Fruit fly (Drosophila melanogaster) whole organism, embryonic: Measurements from ENCODE around the gene kis.

ENCODE experiments used
- Aef1 ChIP-seq: fragments of 200-800 bp; sonication (Bioruptor generic); IDR thresholded peaks from 3 replicates; pipeline ENCODE4 v1.3.6; 2022; ENCODE audit warnings: missing biosample characterization, missing genetic modification characterization
- CG11504 ChIP-seq: fragments of 200-800 bp; sonication (Bioruptor generic); optimal IDR thresholded peaks from 3 replicates; lab custom pipeline; 2019; ENCODE audit warnings: missing biosample characterization, mild to moderate bottlenecking, missing genetic modification characterization, moderate library complexity
- CG12155 ChIP-seq: fragments of 200-800 bp; sonication (Bioruptor generic); optimal IDR thresholded peaks from 3 replicates; lab custom pipeline; 2016; ENCODE audit warnings: missing biosample characterization, missing genetic modification characterization
- CG13287 ChIP-seq: fragments of 200-800 bp; sonication (Bioruptor generic); IDR thresholded peaks from 2 replicates; pipeline ENCODE4 v1.3.6; 2022; ENCODE audit warnings: missing biosample characterization, missing genetic modification characterization; ENCODE audit not compliant: partially characterized antibody
- CG13424 ChIP-seq: fragments of 200-800 bp; sonication (Bioruptor generic); optimal IDR thresholded peaks from 2 replicates; lab custom pipeline; 2019; ENCODE audit warnings: missing biosample characterization, mild to moderate bottlenecking, missing genetic modification characterization, moderate library complexity
- CG1529 ChIP-seq: fragments of 200-800 bp; sonication (Bioruptor generic); optimal IDR thresholded peaks from 3 replicates; lab custom pipeline; 2018; ENCODE audit warnings: missing biosample characterization, missing genetic modification characterization
- CG17186 ChIP-seq: fragments of 200-800 bp; sonication (Bioruptor generic); optimal IDR thresholded peaks from 3 replicates; lab custom pipeline; 2017; ENCODE audit warnings: missing biosample characterization, missing genetic modification reagents, missing genetic modification characterization
- CG17612 ChIP-seq: fragments of 200-800 bp; sonication (Bioruptor generic); IDR thresholded peaks from 2 replicates; pipeline ENCODE4 v1.3.6; 2022; ENCODE audit warnings: missing biosample characterization, missing genetic modification characterization
- CG18011 ChIP-seq: fragments of 200-800 bp; sonication (Bioruptor generic); optimal IDR thresholded peaks from 2 replicates; lab custom pipeline; 2017; ENCODE audit warnings: missing biosample characterization, missing genetic modification characterization, mild to moderate bottlenecking, moderate library complexity, missing genotype
- CG18476 ChIP-seq: fragments of 200-800 bp; sonication (Bioruptor generic); optimal IDR thresholded peaks from 2 replicates; lab custom pipeline; 2016; ENCODE audit warnings: missing biosample characterization, mild to moderate bottlenecking, missing genetic modification characterization
- CG4282 ChIP-seq: fragments of 200-800 bp; sonication (Bioruptor generic); optimal IDR thresholded peaks from 2 replicates; lab custom pipeline; 2016; ENCODE audit warnings: missing biosample characterization, missing genetic modification characterization
- CG4328 ChIP-seq: fragments of 200-800 bp; sonication (Bioruptor generic); optimal IDR thresholded peaks from 3 replicates; lab custom pipeline; 2017; ENCODE audit warnings: missing biosample characterization, missing genetic modification reagents, missing genetic modification characterization
- CG43689 ChIP-seq: fragments of 200-800 bp; sonication (Bioruptor generic); IDR thresholded peaks from 2 replicates; pipeline ENCODE4 v1.3.6; 2022; ENCODE audit warnings: missing biosample characterization, missing genetic modification characterization
- CG6854 ChIP-seq: fragments of 200-800 bp; sonication (Bioruptor generic); optimal IDR thresholded peaks from 3 replicates; lab custom pipeline; 2017; ENCODE audit warnings: missing biosample characterization, mild to moderate bottlenecking, missing genetic modification characterization
- CG7987 ChIP-seq: fragments of 200-800 bp; sonication (Bioruptor generic); optimal IDR thresholded peaks from 2 replicates; lab custom pipeline; 2018; ENCODE audit warnings: missing biosample characterization, mild to moderate bottlenecking, missing genetic modification characterization, moderate library complexity
- CG8478 ChIP-seq: fragments of >200 bp; optimal IDR thresholded peaks from 2 replicates; lab custom pipeline; 2018
- CHES-1-like ChIP-seq: fragments of 200-800 bp; sonication (Bioruptor generic); optimal IDR thresholded peaks from 2 replicates; lab custom pipeline; 2016; ENCODE audit warnings: missing biosample characterization, missing genetic modification characterization
- Chrac-16 ChIP-seq: fragments of 200-800 bp; sonication (Bioruptor generic); optimal IDR thresholded peaks from 3 replicates; lab custom pipeline; 2016; ENCODE audit warnings: missing biosample characterization, missing genetic modification characterization
- CrebB ChIP-seq: fragments of 200-800 bp; sonication (Bioruptor generic); optimal IDR thresholded peaks from 3 replicates; lab custom pipeline; 2018; ENCODE audit warnings: missing biosample characterization, mild to moderate bottlenecking, missing genetic modification characterization
- Dbx ChIP-seq: fragments of 200-800 bp; sonication (Bioruptor generic); IDR thresholded peaks from 3 replicates; pipeline ENCODE4 v1.3.6; 2022; ENCODE audit warnings: missing biosample characterization, missing genetic modification characterization
- Dip3 ChIP-seq: fragments of 200-800 bp; sonication (Bioruptor generic); optimal IDR thresholded peaks from 3 replicates; lab custom pipeline; 2016; ENCODE audit warnings: missing biosample characterization, missing genetic modification characterization
- Dp ChIP-seq: fragments of 200-800 bp; sonication (Bioruptor generic); optimal IDR thresholded peaks from 2 replicates; lab custom pipeline; 2018; ENCODE audit warnings: missing biosample characterization, mild to moderate bottlenecking, missing genetic modification characterization, moderate library complexity
- Dref ChIP-seq: fragments of 200-800 bp; sonication (Bioruptor generic); IDR thresholded peaks from 2 replicates; pipeline ENCODE4 v1.3.6; 2022; ENCODE audit warnings: missing biosample characterization, missing genetic modification characterization
- HLH54F ChIP-seq: fragments of 200-800 bp; sonication (Bioruptor generic); optimal IDR thresholded peaks from 3 replicates; lab custom pipeline; 2016; ENCODE audit warnings: missing biosample characterization, missing genetic modification characterization
- Myb ChIP-seq: fragments of 200-800 bp; sonication (Bioruptor generic); optimal IDR thresholded peaks from 2 replicates; lab custom pipeline; 2016; ENCODE audit warnings: missing biosample characterization, missing genetic modification characterization
- NK7.1 ChIP-seq: fragments of 200-800 bp; sonication (Bioruptor generic); optimal IDR thresholded peaks from 3 replicates; lab custom pipeline; 2016; ENCODE audit warnings: missing biosample characterization, missing genetic modification characterization
- PHDP ChIP-seq: fragments of 200-800 bp; sonication (Bioruptor generic); optimal IDR thresholded peaks from 3 replicates; lab custom pipeline; 2018; ENCODE audit warnings: missing biosample characterization, mild to moderate bottlenecking, missing genetic modification characterization, moderate library complexity
- Six4 ChIP-seq: fragments of 200-800 bp; sonication (Bioruptor generic); optimal IDR thresholded peaks from 2 replicates; lab custom pipeline; 2016; ENCODE audit warnings: missing biosample characterization, missing genetic modification characterization
- Sry-β ChIP-seq: fragments of 200-800 bp; sonication (Bioruptor generic); optimal IDR thresholded peaks from 2 replicates; lab custom pipeline; 2018; ENCODE audit warnings: missing biosample characterization, mild to moderate bottlenecking, missing genetic modification characterization, moderate library complexity
- TFAM ChIP-seq: fragments of 200-800 bp; sonication (Bioruptor generic); optimal IDR thresholded peaks from 2 replicates; lab custom pipeline; 2017; ENCODE audit warnings: missing biosample characterization, missing genetic modification characterization, inconsistent platforms
- az2 ChIP-seq: fragments of 200-800 bp; sonication (Bioruptor generic); optimal IDR thresholded peaks from 3 replicates; lab custom pipeline; 2016; ENCODE audit warnings: missing biosample characterization, missing genetic modification characterization
- dmrt11E ChIP-seq: fragments of 200-800 bp; sonication (Bioruptor generic); optimal IDR thresholded peaks from 3 replicates; lab custom pipeline; 2018; ENCODE audit warnings: missing biosample characterization, mild to moderate bottlenecking, missing genetic modification characterization, moderate library complexity
- dysf ChIP-seq: fragments of 200-800 bp; sonication (Bioruptor generic); IDR thresholded peaks from 3 replicates; pipeline ENCODE4 v1.3.6; 2022; ENCODE audit warnings: missing biosample characterization, missing genetic modification characterization
- emc ChIP-seq: fragments of 200-800 bp; sonication (Bioruptor generic); optimal IDR thresholded peaks from 2 replicates; lab custom pipeline; 2016; ENCODE audit warnings: missing biosample characterization, missing genetic modification characterization
- ems ChIP-seq: fragments of 200-800 bp; sonication (Bioruptor generic); optimal IDR thresholded peaks from 3 replicates; lab custom pipeline; 2016; ENCODE audit warnings: missing biosample characterization, missing genetic modification characterization
- esg ChIP-seq: fragments of 200-800 bp; sonication (Bioruptor generic); conservative IDR thresholded peaks from 2 replicates; pipeline ENCODE4 v1.3.6; 2022; ENCODE audit warnings: missing biosample characterization, missing genetic modification characterization
- fu2 ChIP-seq: fragments of 200-800 bp; sonication (Bioruptor generic); optimal IDR thresholded peaks from 2 replicates; lab custom pipeline; 2016; ENCODE audit warnings: missing biosample characterization, missing genetic modification characterization
- gcm ChIP-seq: fragments of 200-800 bp; sonication (Bioruptor generic); optimal IDR thresholded peaks from 2 replicates; lab custom pipeline; 2019; ENCODE audit warnings: missing biosample characterization, mild to moderate bottlenecking, missing genetic modification characterization, moderate library complexity
- gfzf ChIP-seq: fragments of 200-800 bp; sonication (Bioruptor generic); optimal IDR thresholded peaks from 2 replicates; lab custom pipeline; 2016; ENCODE audit warnings: missing biosample characterization, mild to moderate bottlenecking, missing genetic modification characterization, moderate library complexity
- gsb-n ChIP-seq: fragments of 200-800 bp; sonication (Bioruptor generic); optimal IDR thresholded peaks from 3 replicates; lab custom pipeline; 2018; ENCODE audit warnings: missing biosample characterization, mild to moderate bottlenecking, missing genetic modification characterization
- ham ChIP-seq: fragments of 200-800 bp; sonication (Bioruptor generic); IDR thresholded peaks from 2 replicates; pipeline ENCODE4 v1.3.6; 2022; ENCODE audit warnings: missing biosample characterization, missing genetic modification characterization
- her ChIP-seq: fragments of 200-800 bp; sonication (Bioruptor generic); optimal IDR thresholded peaks from 2 replicates; lab custom pipeline; 2016; ENCODE audit warnings: missing biosample characterization, missing genetic modification characterization
- ind ChIP-seq: fragments of 200-800 bp; sonication (Bioruptor generic); optimal IDR thresholded peaks from 3 replicates; lab custom pipeline; 2016; ENCODE audit warnings: missing biosample characterization, missing genetic modification characterization
- lilli ChIP-seq: fragments of 200-800 bp; sonication (Bioruptor generic); optimal IDR thresholded peaks from 3 replicates; lab custom pipeline; 2016; ENCODE audit warnings: missing biosample characterization, missing genetic modification characterization
- maf-S ChIP-seq: fragments of 200-800 bp; sonication (Bioruptor generic); optimal IDR thresholded peaks from 2 replicates; lab custom pipeline; 2016; ENCODE audit warnings: missing biosample characterization, missing genetic modification characterization
- nau ChIP-seq: fragments of 200-800 bp; sonication (Bioruptor generic); optimal IDR thresholded peaks from 3 replicates; lab custom pipeline; 2017; ENCODE audit warnings: missing biosample characterization, mild to moderate bottlenecking, missing genetic modification characterization, missing genetic modification reagents
- slp2 ChIP-seq: fragments of 200-800 bp; sonication (Bioruptor generic); optimal IDR thresholded peaks from 2 replicates; lab custom pipeline; 2016; ENCODE audit warnings: missing biosample characterization, missing genetic modification characterization

The kis gene

dm6 chr2L:203529-204127 is 47.0 kb downstream of the kis start, which contains the start of gene mRpL10 (continued):
- TF ChIP-seq ham (GFP tag; lab: Robert Waterston, UW) (no peak), lilli (GFP tag; lab: Kevin White, UChicago) (peak; percentile 55), Dp (GFP tag; lab: Kevin White, UChicago) (peak; percentile 27), Chrac-16 (GFP tag; lab: Kevin White, UChicago) (peak; percentile 11), gcm (GFP tag; lab: Kevin White, UChicago) (no peak), Dref (GFP tag; lab: Robert Waterston, UW) (peak; percentile 86), CG12155 (GFP tag; lab: Kevin White, UChicago) (peak; percentile 42), CG13424 (tag; lab: Kevin White, UChicago) (peak; percentile 42), TFAM (GFP tag; lab: Kevin White, UChicago) (no peak), CG18011 (GFP tag; lab: Kevin White, UChicago) (no peak), maf-S (peak; percentile 24), Sry-β (GFP tag; lab: Kevin White, UChicago) (no peak), az2 (GFP tag; lab: Kevin White, UChicago) (peak; percentile 14), ems (GFP tag; lab: Kevin White, UChicago) (peak; percentile 35), gsb-n (tag; lab: Kevin White, UChicago) (no peak), ind (GFP tag; lab: Kevin White, UChicago) (no peak), CG13287 (GFP tag; lab: Robert Waterston, UW) (peak; percentile 94)

- peak; percentile 96 for TF ChIP-seq CG11504 (tag; lab: Kevin White, UChicago)
- no peak for TF ChIP-seq Dip3 (GFP tag; lab: Kevin White, UChicago)
Measured at dm6 chr2L:195668-196067, 55.0 kb downstream of the kis start.

dm6 chr2L:182360-183144 is 68.1 kb downstream of the kis start:
- TF ChIP-seq gfzf (GFP tag; lab: Kevin White, UChicago) (no peak), CG7987 (GFP tag; lab: Kevin White, UChicago) (no peak), HLH54F (GFP tag; lab: Kevin White, UChicago) (no peak), CG1529 (GFP tag; lab: Kevin White, UChicago) (no peak), CG43689 (GFP tag; lab: Robert Waterston, UW) (no peak), nau (GFP tag; lab: Kevin White, UChicago) (no peak), Aef1 (GFP tag; lab: Robert Waterston, UW) (no peak), CG4328 (GFP tag; lab: Kevin White, UChicago) (no peak), Myb (peak; percentile 3), emc (no peak), CG18476 (GFP tag; lab: Kevin White, UChicago) (no peak), Six4 (GFP tag; lab: Kevin White, UChicago) (no peak), CG17612 (GFP tag; lab: Robert Waterston, UW) (no peak), dysf (GFP tag; lab: Robert Waterston, UW) (no peak), az2 (GFP tag; lab: Kevin White, UChicago) (no peak), CHES-1-like (GFP tag; lab: Kevin White, UChicago) (peak; percentile 40), CG6854 (GFP tag; lab: Kevin White, UChicago) (no peak), esg (GFP tag; lab: Robert Waterston, UW) (no peak), NK7.1 (GFP tag; lab: Kevin White, UChicago) (no peak), CG4282 (no peak), her (GFP tag; lab: Kevin White, UChicago) (no peak), CG17186 (no peak), CG8478 (lab: Kevin White, UChicago) (no peak), dmrt11E (tag; lab: Kevin White, UChicago) (no peak), slp2 (GFP tag; lab: Kevin White, UChicago) (no peak), fu2 (GFP tag; lab: Kevin White, UChicago) (no peak), PHDP (tag; lab: Kevin White, UChicago) (no peak), CrebB (no peak), Dbx (GFP tag; lab: Robert Waterston, UW) (no peak)
